Worm (Caenorhabditis elegans) whole organism, L3 larva: Measurements from ENCODE around the gene H23N18.6.

Experiments
- R02D3.7 ChIP-seq: fragments of 150-350 bp; optimal IDR thresholded peaks from 2 replicates; lab custom pipeline; 2014; ENCODE audit warnings: missing biosample characterization, missing genetic modification characterization
- ZK546.5 ChIP-seq: sonication (generic microtip); optimal IDR thresholded peaks from 2 replicates; lab custom pipeline; 2017; ENCODE audit warnings: missing biosample characterization, missing genetic modification characterization
- aly-2 ChIP-seq: fragments of 150-350 bp; optimal IDR thresholded peaks from 2 replicates; lab custom pipeline; 2014; ENCODE audit warnings: missing biosample characterization, missing genetic modification characterization
- ama-1 ChIP-seq: fragments of 150-350 bp; optimal IDR thresholded peaks from 2 replicates; lab custom pipeline; 2018
- ceh-28 ChIP-seq: fragments of 150-350 bp; optimal IDR thresholded peaks from 2 replicates; lab custom pipeline; 2014; ENCODE audit warnings: missing biosample characterization, missing genetic modification reagents, missing genetic modification characterization
- ceh-82 ChIP-seq: fragments of 150-350 bp; optimal IDR thresholded peaks from 2 replicates; lab custom pipeline; 2014; ENCODE audit warnings: missing biosample characterization, missing genetic modification characterization
- daf-12 ChIP-seq: fragments of 150-350 bp; optimal IDR thresholded peaks from 2 replicates; lab custom pipeline; 2014; ENCODE audit warnings: missing biosample characterization, missing genetic modification reagents, missing genetic modification characterization
- elt-3 ChIP-seq, 3 experiments: fragments of 150-350 bp in 1 of 3; sonication (generic microtip) in 2 of 3; optimal IDR thresholded peaks; 2 replicates in 2 of 3; 4 replicates in 1 of 3; lab custom pipeline; 2014 to 2017; ENCODE audit warnings: missing biosample characterization in 3 of 3, missing genetic modification characterization in 3 of 3
- eor-1 ChIP-seq, 2 experiments: fragments of 150-350 bp; optimal IDR thresholded peaks; 2 replicates each; lab custom pipeline; 2014 to 2018; ENCODE audit warnings: missing biosample characterization in 2 of 2, missing genetic modification characterization in 2 of 2
- fkh-10 ChIP-seq: sonication (generic microtip); optimal IDR thresholded peaks from 2 replicates; lab custom pipeline; 2017; ENCODE audit warnings: missing biosample characterization, missing genetic modification reagents, missing genetic modification characterization
- fos-1 ChIP-seq: fragments of 150-350 bp; optimal IDR thresholded peaks from 2 replicates; lab custom pipeline; 2014; ENCODE audit warnings: missing biosample characterization, missing genetic modification characterization
- hmg-11 ChIP-seq: sonication (generic microtip); optimal IDR thresholded peaks from 2 replicates; lab custom pipeline; 2016; ENCODE audit warnings: missing genetic modification characterization, missing compliant biosample characterization
- jun-1 ChIP-seq: fragments of 150-350 bp; optimal IDR thresholded peaks from 2 replicates; lab custom pipeline; 2014; ENCODE audit warnings: missing biosample characterization, missing genetic modification reagents, missing genetic modification characterization
- lin-15B ChIP-seq: fragments of 150-350 bp; optimal IDR thresholded peaks from 2 replicates; lab custom pipeline; 2014; ENCODE audit warnings: missing biosample characterization, missing genetic modification characterization
- lin-39 ChIP-seq: fragments of 150-350 bp; optimal IDR thresholded peaks from 2 replicates; lab custom pipeline; 2018; ENCODE audit warnings: missing biosample characterization, missing genetic modification reagents, missing genetic modification characterization
- nfya-1 ChIP-seq: sonication (generic microtip); optimal IDR thresholded peaks from 2 replicates; lab custom pipeline; 2017; ENCODE audit warnings: missing genetic modification characterization, mild to moderate bottlenecking, missing compliant biosample characterization, antibody characterized with exemption, moderate library complexity; ENCODE audit not compliant: insufficient read depth
- nhr-11 ChIP-seq: fragments of 150-350 bp; optimal IDR thresholded peaks from 2 replicates; lab custom pipeline; 2014; ENCODE audit warnings: missing biosample characterization, missing genetic modification characterization
- nhr-12 ChIP-seq: fragments of 150-350 bp; optimal IDR thresholded peaks from 2 replicates; lab custom pipeline; 2014; ENCODE audit warnings: missing biosample characterization, missing genetic modification characterization
- nhr-237 ChIP-seq: fragments of 150-350 bp; optimal IDR thresholded peaks from 2 replicates; lab custom pipeline; 2014; ENCODE audit warnings: missing biosample characterization, missing genetic modification characterization
- nhr-25 ChIP-seq: sonication (generic microtip); optimal IDR thresholded peaks from 2 replicates; lab custom pipeline; 2017; ENCODE audit warnings: missing biosample characterization, missing genetic modification characterization
- nhr-28 ChIP-seq: fragments of 150-350 bp; optimal IDR thresholded peaks from 2 replicates; lab custom pipeline; 2014; ENCODE audit warnings: missing biosample characterization, missing genetic modification characterization
- nhr-43 ChIP-seq: sonication (generic microtip); optimal IDR thresholded peaks from 2 replicates; lab custom pipeline; 2016; ENCODE audit warnings: mild to moderate bottlenecking, missing genetic modification characterization, missing compliant biosample characterization; ENCODE audit not compliant: poor library complexity, severe bottlenecking
- nhr-67 ChIP-seq: fragments of 150-350 bp; optimal IDR thresholded peaks from 2 replicates; lab custom pipeline; 2014; ENCODE audit warnings: missing biosample characterization, missing genetic modification characterization
- nhr-76 ChIP-seq: fragments of 150-350 bp; sonication (generic microtip); optimal IDR thresholded peaks from 5 replicates; lab custom pipeline; 2014; ENCODE audit warnings: missing biosample characterization, missing genetic modification characterization
- nhr-77 ChIP-seq: fragments of 150-350 bp; optimal IDR thresholded peaks from 2 replicates; lab custom pipeline; 2014; ENCODE audit warnings: missing biosample characterization, missing genetic modification characterization
- pha-4 ChIP-seq: fragments of 150-350 bp; optimal IDR thresholded peaks from 2 replicates; lab custom pipeline; 2014; ENCODE audit warnings: missing biosample characterization, missing genetic modification reagents, missing genetic modification characterization
- pqm-1 ChIP-seq: fragments of 150-350 bp; optimal IDR thresholded peaks from 2 replicates; lab custom pipeline; 2017; ENCODE audit warnings: missing biosample characterization, missing genetic modification characterization, inconsistent platforms
- sea-2 ChIP-seq: fragments of 150-350 bp; sonication (generic microtip); optimal IDR thresholded peaks from 4 replicates; lab custom pipeline; 2014; ENCODE audit warnings: missing biosample characterization, missing genetic modification reagents, missing genetic modification characterization
- skn-1 ChIP-seq: fragments of 150-350 bp; optimal IDR thresholded peaks from 2 replicates; lab custom pipeline; 2014; ENCODE audit warnings: missing biosample characterization, missing genetic modification characterization
- unc-39 ChIP-seq: sonication (generic microtip); optimal IDR thresholded peaks from 4 replicates; lab custom pipeline; 2017; ENCODE audit warnings: missing biosample characterization, missing genetic modification characterization
- zag-1 ChIP-seq: fragments of 150-350 bp; optimal IDR thresholded peaks from 2 replicates; lab custom pipeline; 2014; ENCODE audit warnings: missing biosample characterization, missing genetic modification characterization
- ztf-11 ChIP-seq: fragments of 150-350 bp; optimal IDR thresholded peaks from 2 replicates; lab custom pipeline; 2014; ENCODE audit warnings: missing biosample characterization, missing genetic modification characterization
- ztf-4 ChIP-seq: fragments of 150-350 bp; optimal IDR thresholded peaks from 2 replicates; lab custom pipeline; 2014; ENCODE audit warnings: missing biosample characterization, missing genetic modification characterization

The H23N18.6 gene

DNA sequence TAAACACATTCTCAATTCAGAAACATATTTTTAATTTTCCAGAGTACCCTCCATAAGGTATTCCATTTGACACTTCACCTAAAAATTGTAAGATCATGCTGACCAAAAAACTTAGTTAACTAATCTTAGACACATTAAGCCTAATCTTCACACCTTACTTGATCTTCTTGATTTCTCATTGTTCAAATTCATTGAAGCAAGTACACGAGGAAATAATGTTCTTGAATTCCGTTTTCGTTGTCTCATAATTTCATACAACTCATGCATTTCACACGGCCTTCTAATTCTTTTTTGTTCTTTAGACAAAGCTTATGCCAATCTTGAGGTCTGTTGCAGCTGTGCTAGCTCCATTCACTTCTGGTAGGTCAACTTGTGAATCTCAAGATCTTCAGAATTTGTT lies 42.9 kb downstream of the H23N18.6 start, which contains the start of gene srd-33:
TSS of gene srd-33 (plus strand) at position 301 of the 400 bp plus-strand sequence.
- TF ChIP-seq unc-39 (tag; lab: Kevin White, UChicago) (no peak), pha-4 (tag; lab: Kevin White, UChicago) (no peak), nfya-1 (tag; lab: Kevin White, UChicago) (no peak), R02D3.7 (no peak), ztf-11 (no peak), zag-1 (tag; lab: Kevin White, UChicago) (no peak)

ce11 chrV:4870627-4871026 lies 44.3 kb downstream of the H23N18.6 start:
- no peak for TF ChIP-seq pqm-1 (tag; lab: Kevin White, UChicago)
- TF ChIP-seq nhr-43 (tag; lab: Kevin White, UChicago) = no peak
- no peak for TF ChIP-seq ztf-4
- TF ChIP-seq jun-1 (tag; lab: Kevin White, UChicago) = no peak
- peak; percentile 56 for TF ChIP-seq nhr-11 (tag; lab: Kevin White, UChicago)
- no peak for TF ChIP-seq skn-1 (tag; lab: Kevin White, UChicago)
- no peak for TF ChIP-seq ZK546.5 (tag; lab: Kevin White, UChicago)
- TF ChIP-seq nhr-77 (tag; lab: Kevin White, UChicago) = no peak

- TF ChIP-seq nfya-1 (tag; lab: Kevin White, UChicago) (no peak), nhr-25 (tag; lab: Kevin White, UChicago) (no peak), fos-1 (tag; lab: Kevin White, UChicago) (no peak), eor-1 (tag; optimal IDR thresholded peaks at IDR 0.05; lab: Kevin White, UChicago) (no peak), ama-1 (no peak), lin-15B (tag; lab: Kevin White, UChicago) (no peak), fkh-10 (GFP tag; lab: Kevin White, UChicago) (no peak), ceh-82 (tag; lab: Kevin White, UChicago) (no peak), unc-39 (tag; lab: Kevin White, UChicago) (no peak), hmg-11 (tag; lab: Kevin White, UChicago) (no peak), ztf-11 (no peak), ZK546.5 (tag; lab: Kevin White, UChicago) (no peak), sea-2 (GFP tag; lab: Kevin White, UChicago) (no peak), nhr-28 (tag; lab: Kevin White, UChicago) (no peak), lin-39 (tag; lab: Kevin White, UChicago) (no peak), skn-1 (tag; lab: Kevin White, UChicago) (no peak)
Observed at ce11 chrV:4868698-4869097, 46.2 kb downstream of the H23N18.6 start.

- TF ChIP-seq nhr-76 (tag; lab: Kevin White, UChicago) = no peak
- TF ChIP-seq, all 47 proteins: peak for 0
Observed at ce11 chrV:4867535-4867934, 47.3 kb downstream of the H23N18.6 start.

ce11 chrV:4865364-4865763 lies 49.5 kb downstream of the H23N18.6 start, which contains the start of gene srd-32:
Gene srd-32 (plus strand): TSS chrV:4865664.
- TF ChIP-seq zag-1 (tag; lab: Kevin White, UChicago) (no peak), ZK546.5 (tag; lab: Kevin White, UChicago) (no peak), nhr-67 (tag; lab: Kevin White, UChicago) (no peak), lin-15B (tag; lab: Kevin White, UChicago) (no peak), ztf-4 (no peak), nhr-237 (tag; lab: Kevin White, UChicago) (no peak), lin-39 (tag; lab: Kevin White, UChicago) (no peak), sea-2 (GFP tag; lab: Kevin White, UChicago) (no peak), eor-1 (tag; optimal IDR thresholded peaks at IDR 0.05; lab: Kevin White, UChicago) (no peak), skn-1 (tag; lab: Kevin White, UChicago) (no peak), elt-3 (tag; optimal IDR thresholded peaks at IDR 0.05; lab: Kevin White, UChicago) (no peak), hmg-11 (tag; lab: Kevin White, UChicago) (no peak), daf-12 (tag; lab: Kevin White, UChicago) (no peak), ceh-28 (tag; lab: Kevin White, UChicago) (no peak), nhr-12 (tag; lab: Kevin White, UChicago) (no peak), ztf-11 (no peak), unc-39 (tag; lab: Kevin White, UChicago) (no peak), aly-2 (tag; lab: Kevin White, UChicago) (no peak), jun-1 (tag; lab: Kevin White, UChicago) (no peak)
